Fruit fly (Drosophila melanogaster) whole organism, wandering third instar larva: ENCODE measurements around the gene beta'COP.

ENCODE experiments used
- Abd-B ChIP-seq: fragments of >200 bp; optimal IDR thresholded peaks from 2 replicates; lab custom pipeline; 2017; ENCODE audit warnings: missing biosample characterization, missing genetic modification characterization
- CG32264 ChIP-seq: fragments of 200-800 bp; sonication (Bioruptor generic); optimal IDR thresholded peaks from 2 replicates; lab custom pipeline; 2016; ENCODE audit warnings: missing biosample characterization, missing genetic modification characterization
- CG9705 ChIP-seq: fragments of 200-800 bp; sonication (Bioruptor generic); optimal IDR thresholded peaks from 2 replicates; lab custom pipeline; 2018; ENCODE audit warnings: missing biosample characterization, mild to moderate bottlenecking, missing genetic modification characterization
- CrebA ChIP-seq: fragments of 200-800 bp; sonication (Bioruptor generic); optimal IDR thresholded peaks from 2 replicates; lab custom pipeline; 2016; ENCODE audit warnings: missing biosample characterization, mild to moderate bottlenecking, missing genetic modification characterization, borderline replicate concordance
- Dfd ChIP-seq: fragments of >200 bp; optimal IDR thresholded peaks from 2 replicates; lab custom pipeline; 2017; ENCODE audit warnings: missing biosample characterization, missing genetic modification characterization
- Dif ChIP-seq: fragments of 200-275, 200-300 bp; sonication (Bioruptor generic); optimal IDR thresholded peaks from 2 replicates; lab custom pipeline; 2018; ENCODE audit warnings: missing biosample characterization, missing genetic modification characterization; ENCODE audit not compliant: partially characterized antibody
- GATAd ChIP-seq: sonication (Bioruptor generic); optimal IDR thresholded peaks from 2 replicates; lab custom pipeline; 2016; ENCODE audit warnings: missing biosample characterization, missing genetic modification characterization
- HLH106 ChIP-seq: fragments of 200-800 bp; optimal IDR thresholded peaks from 3 replicates; lab custom pipeline; 2019; ENCODE audit warnings: missing biosample characterization, mild to moderate bottlenecking, missing genetic modification characterization, moderate library complexity
- Mio ChIP-seq: sonication (Bioruptor generic); optimal IDR thresholded peaks from 2 replicates; lab custom pipeline; 2016; ENCODE audit warnings: missing biosample characterization, missing genetic modification characterization
- Myc ChIP-seq: fragments of >200 bp; optimal IDR thresholded peaks from 2 replicates; lab custom pipeline; 2017
- N ChIP-seq: fragments of >200 bp; optimal IDR thresholded peaks from 2 replicates; lab custom pipeline; 2018; ENCODE audit warnings: missing biosample characterization, missing external identifiers, missing genetic modification characterization
- OdsH ChIP-seq: fragments of 200-800 bp; sonication (Bioruptor generic); optimal IDR thresholded peaks from 2 replicates; lab custom pipeline; 2016; ENCODE audit warnings: missing biosample characterization, mild to moderate bottlenecking, missing genetic modification characterization
- Rel ChIP-seq, 2 experiments: fragments of 200-800 bp; sonication (Bioruptor generic) in 1 of 2; optimal IDR thresholded peaks; 2 replicates in 1 of 2; 3 replicates in 1 of 2; lab custom pipeline; 2016 to 2019; ENCODE audit warnings: mild to moderate bottlenecking in 2 of 2, missing biosample characterization in 2 of 2, missing genetic modification characterization in 2 of 2, moderate library complexity in 1 of 2
- Sp1 ChIP-seq: fragments of 200-800 bp; sonication (Bioruptor generic); optimal IDR thresholded peaks from 3 replicates; lab custom pipeline; 2019; ENCODE audit warnings: missing biosample characterization, mild to moderate bottlenecking, missing genetic modification characterization, moderate library complexity
- Vsx2 ChIP-seq: fragments of 200-300, 225-300 bp; sonication (Bioruptor generic); optimal IDR thresholded peaks from 2 replicates; lab custom pipeline; 2018; ENCODE audit warnings: missing biosample characterization, missing genetic modification characterization; ENCODE audit not compliant: partially characterized antibody
- br ChIP-seq: fragments of 200-800 bp; sonication (Bioruptor generic); optimal IDR thresholded peaks from 2 replicates; lab custom pipeline; 2016; ENCODE audit warnings: missing biosample characterization, missing genetic modification characterization
- brk ChIP-seq: fragments of 200-800 bp; sonication (Bioruptor generic); optimal IDR thresholded peaks from 2 replicates; lab custom pipeline; 2016; ENCODE audit warnings: missing biosample characterization, mild to moderate bottlenecking, missing genetic modification characterization
- dl ChIP-seq, 2 experiments: fragments of 175-275, 200-275 bp in 1 of 2; fragments of 200-275 bp in 1 of 2; sonication (Bioruptor generic); optimal IDR thresholded peaks; lab custom pipeline; 2018; ENCODE audit warnings: mild to moderate bottlenecking in 2 of 2, missing biosample characterization in 2 of 2, missing genetic modification characterization in 2 of 2, moderate library complexity in 2 of 2; ENCODE audit not compliant: partially characterized antibody in 2 of 2, insufficient read depth in 1 of 2
- dmrt93B ChIP-seq: fragments of 200-800 bp; sonication (Bioruptor generic); optimal IDR thresholded peaks from 2 replicates; lab custom pipeline; 2018; ENCODE audit warnings: missing biosample characterization, mild to moderate bottlenecking, missing genetic modification characterization
- ey ChIP-seq: fragments of 200-800 bp; sonication (Bioruptor generic); optimal IDR thresholded peaks from 2 replicates; lab custom pipeline; 2016; ENCODE audit warnings: missing biosample characterization, missing genetic modification characterization
- foxo ChIP-seq, 2 experiments: fragments of 200-800 bp; sonication (Bioruptor generic); optimal IDR thresholded peaks; 2 replicates in 1 of 2; 3 replicates in 1 of 2; lab custom pipeline; 2016 to 2017; ENCODE audit warnings: missing biosample characterization in 2 of 2, missing genetic modification characterization in 2 of 2
- fru ChIP-seq: fragments of 200-800 bp; sonication (Bioruptor generic); optimal IDR thresholded peaks from 3 replicates; lab custom pipeline; 2016; ENCODE audit warnings: missing biosample characterization, mild to moderate bottlenecking, missing genetic modification characterization
- h ChIP-seq: fragments of 200-800 bp; sonication (Bioruptor generic); optimal IDR thresholded peaks from 3 replicates; lab custom pipeline; 2016; ENCODE audit warnings: missing biosample characterization, mild to moderate bottlenecking, missing genetic modification characterization
- jim ChIP-seq: fragments of 175-275, 200-325 bp; sonication (Bioruptor generic); optimal IDR thresholded peaks from 2 replicates; lab custom pipeline; 2016; ENCODE audit warnings: missing biosample characterization, mild to moderate bottlenecking, missing genetic modification characterization
- pan ChIP-seq: fragments of >200 bp; optimal IDR thresholded peaks from 2 replicates; lab custom pipeline; 2017
- psq ChIP-seq: fragments of 200-800 bp; sonication (Bioruptor generic); optimal IDR thresholded peaks from 3 replicates; lab custom pipeline; 2017; ENCODE audit warnings: missing biosample characterization, mild to moderate bottlenecking, missing genetic modification characterization, moderate library complexity
- rgr ChIP-seq: fragments of 200-800 bp; sonication (Bioruptor generic); optimal IDR thresholded peaks from 3 replicates; lab custom pipeline; 2016; ENCODE audit warnings: missing biosample characterization, mild to moderate bottlenecking, missing genetic modification characterization
- tai ChIP-seq: sonication (Bioruptor generic); optimal IDR thresholded peaks from 2 replicates; lab custom pipeline; 2016; ENCODE audit warnings: missing biosample characterization, missing genetic modification characterization
- usp ChIP-seq: fragments of >200 bp; optimal IDR thresholded peaks from 2 replicates; lab custom pipeline; 2017; ENCODE audit warnings: missing biosample characterization, missing genetic modification characterization
- woc ChIP-seq: sonication (Bioruptor generic); optimal IDR thresholded peaks from 2 replicates; lab custom pipeline; 2016; ENCODE audit warnings: missing biosample characterization, mild to moderate bottlenecking, missing genetic modification characterization

beta'COP gene

DNA sequence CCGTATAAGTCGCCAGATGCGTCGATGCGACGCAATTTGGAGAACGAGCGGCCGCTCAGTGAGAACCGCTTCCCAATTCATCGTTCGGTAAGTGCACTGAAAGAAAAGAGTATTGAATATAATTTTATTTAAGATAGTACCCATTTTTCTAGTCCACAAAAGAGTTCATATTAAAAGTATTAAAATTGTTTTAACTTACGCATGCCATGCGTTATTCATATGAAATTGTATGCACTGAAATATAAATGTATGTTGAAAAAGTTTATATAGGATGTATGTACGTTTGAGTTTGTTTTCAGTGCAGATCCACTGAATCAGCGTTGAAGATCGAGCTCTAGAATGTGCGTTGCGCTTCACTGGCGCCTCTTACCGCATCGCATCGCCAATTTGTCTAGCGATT lies 20.9 kb downstream of the beta'COP start:
- TF ChIP-seq pan (lab: Kevin White, UChicago), result no peak
- no peak for TF ChIP-seq usp
- TF ChIP-seq h (GFP tag; lab: Kevin White, UChicago), result no peak
- TF ChIP-seq fru (GFP tag; lab: Kevin White, UChicago), result no peak
- no peak for TF ChIP-seq Sp1
- no peak for TF ChIP-seq GATAd
- TF ChIP-seq dmrt93B (GFP tag; lab: Kevin White, UChicago), result no peak
- no peak for TF ChIP-seq foxo (GFP tag; optimal IDR thresholded peaks at IDR 0.05; lab: Kevin White, UChicago)
- no peak for TF ChIP-seq Myc (lab: Kevin White, UChicago)
- TF ChIP-seq Rel (GFP tag; optimal IDR thresholded peaks at IDR 0.05; lab: Kevin White, UChicago), result no peak
- no peak for TF ChIP-seq Rel (tag; optimal IDR thresholded peaks at IDR 0.05; lab: Kevin White, UChicago)
- no peak for TF ChIP-seq rgr (GFP tag; lab: Kevin White, UChicago)
- no peak for TF ChIP-seq CrebA (GFP tag; lab: Kevin White, UChicago)
- TF ChIP-seq brk, result no peak
- no peak for TF ChIP-seq psq (GFP tag; lab: Kevin White, UChicago)
- TF ChIP-seq Dif (GFP tag; lab: Kevin White, UChicago), result no peak
- no peak for TF ChIP-seq CG32264
- TF ChIP-seq N, result no peak
- TF ChIP-seq Vsx2, result no peak

DNA sequence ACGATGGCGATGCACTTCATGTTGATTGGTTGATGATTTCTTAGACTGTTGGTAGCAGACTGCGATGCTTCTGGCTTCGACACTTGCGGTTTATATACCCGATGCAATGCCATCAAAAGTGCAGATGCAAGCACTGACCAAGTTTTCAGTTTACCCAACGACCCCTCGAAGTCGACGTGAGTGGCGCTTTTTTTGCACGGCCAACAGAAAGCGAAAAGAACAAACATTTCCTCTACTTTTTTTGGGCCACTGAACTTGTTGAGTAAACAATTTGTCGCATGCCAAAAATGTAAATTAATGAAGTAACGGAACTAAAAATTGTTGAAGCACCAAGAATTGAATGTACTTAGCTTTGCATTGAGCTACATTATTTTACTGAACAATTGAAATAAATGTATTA lies 32.9 kb downstream of the beta'COP start, which contains the start of gene Vm34Ca:
Vm34Ca (minus strand) TSS at position 66 of the 400 bp plus-strand sequence.
- TF ChIP-seq woc (GFP tag; lab: Kevin White, UChicago), result no peak
- TF ChIP-seq rgr (GFP tag; lab: Kevin White, UChicago), result no peak
- no peak for TF ChIP-seq CG9705 (GFP tag; lab: Kevin White, UChicago)
- no peak for TF ChIP-seq Rel (GFP tag; optimal IDR thresholded peaks at IDR 0.05; lab: Kevin White, UChicago)
- no peak for TF ChIP-seq Rel (tag; optimal IDR thresholded peaks at IDR 0.05; lab: Kevin White, UChicago)
- TF ChIP-seq pan (lab: Kevin White, UChicago), result no peak

- TF ChIP-seq usp (no peak), Dfd (GFP tag; lab: Kevin White, UChicago) (no peak), foxo (GFP tag; optimal IDR thresholded peaks at IDR 0.05; lab: Kevin White, UChicago) (no peak), br (no peak), CG9705 (GFP tag; lab: Kevin White, UChicago) (no peak), dl (GFP tag; optimal IDR thresholded peaks at IDR 0.05; lab: Kevin White, UChicago; ENCODE audit: insufficient read depth in 1 of 2, partially characterized antibody in 2 of 2) (no peak), brk (no peak)
Observed at dm6 chr2L:13412219-13412618, 33.5 kb downstream of the beta'COP start, which contains the start of gene Flad2. Gene Flad2, plus strand, starts transcription at chr2L:13412519.

- TF ChIP-seq usp (no peak), Vsx2 (peak; percentile 7), CG9705 (GFP tag; lab: Kevin White, UChicago) (no peak), HLH106 (tag; lab: Kevin White, UChicago) (no peak), tai (GFP tag; lab: Kevin White, UChicago) (no peak)
Observed at dm6 chr2L:13414525-13415481, 36.1 kb downstream of the beta'COP start, which contains the start of the genes CG16956, CG42784 and CG43850. Gene CG16956, minus strand, starts transcription at chr2L:13414575. Gene CG42784, plus strand, starts transcription at chr2L:13415431. Gene CG43850, plus strand, starts transcription at chr2L:13415431.

DNA sequence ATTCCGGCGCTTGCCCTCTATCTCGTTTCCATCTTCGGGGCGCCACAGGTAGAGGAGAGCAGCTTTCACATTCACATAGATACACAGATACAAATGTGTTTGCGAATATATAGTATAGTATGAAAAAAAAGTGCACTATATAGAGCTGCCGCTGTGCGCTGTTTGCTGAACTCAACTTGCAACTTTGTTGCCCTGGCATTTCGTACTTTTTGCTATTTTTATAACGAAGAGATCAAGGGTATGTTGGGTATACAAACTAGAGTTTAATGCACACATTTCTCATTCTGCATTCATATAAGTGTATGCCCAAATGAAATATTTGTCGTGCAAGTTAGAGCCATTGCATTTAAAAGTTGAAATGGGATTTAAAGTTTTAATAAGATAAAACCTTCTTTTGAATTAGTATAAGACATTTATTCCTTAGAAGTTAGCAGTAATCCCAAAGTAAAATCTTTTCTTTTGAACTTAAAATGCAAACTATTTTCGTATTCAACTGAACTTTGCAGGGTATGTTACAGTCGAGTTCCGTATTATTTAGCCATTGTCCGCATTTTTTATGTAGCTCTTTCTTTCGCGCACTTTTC lies 52.3 kb downstream of the beta'COP start:
- TF ChIP-seq dmrt93B (GFP tag; lab: Kevin White, UChicago) (no peak), h (GFP tag; lab: Kevin White, UChicago) (no peak), Mio (GFP tag; lab: Kevin White, UChicago) (no peak), br (no peak), CG9705 (GFP tag; lab: Kevin White, UChicago) (no peak), jim (no peak), Abd-B (GFP tag; lab: Kevin White, UChicago) (no peak), CG32264 (no peak), OdsH (GFP tag; lab: Kevin White, UChicago) (no peak), rgr (GFP tag; lab: Kevin White, UChicago) (no peak), Dif (GFP tag; lab: Kevin White, UChicago) (no peak), woc (GFP tag; lab: Kevin White, UChicago) (no peak), usp (no peak), ey (no peak), Rel (GFP tag; optimal IDR thresholded peaks at IDR 0.05; lab: Kevin White, UChicago) (no peak), Rel (tag; optimal IDR thresholded peaks at IDR 0.05; lab: Kevin White, UChicago) (no peak), Sp1 (no peak), dl (GFP tag; optimal IDR thresholded peaks at IDR 0.05; lab: Kevin White, UChicago; ENCODE audit: insufficient read depth in 1 of 2, partially characterized antibody in 2 of 2) (no peak), fru (GFP tag; lab: Kevin White, UChicago) (no peak)
